Fruit fly (Drosophila melanogaster) whole organism, wandering third instar larva: ENCODE results near the gene CG17855.

Experiments used
- Abd-B ChIP-seq: fragments of >200 bp; optimal IDR thresholded peaks from 2 replicates; lab custom pipeline; 2017; ENCODE audit warnings: missing biosample characterization, missing genetic modification characterization
- CG32264 ChIP-seq: fragments of 200-800 bp; sonication (Bioruptor generic); optimal IDR thresholded peaks from 2 replicates; lab custom pipeline; 2016; ENCODE audit warnings: missing biosample characterization, missing genetic modification characterization
- CG9705 ChIP-seq: fragments of 200-800 bp; sonication (Bioruptor generic); optimal IDR thresholded peaks from 2 replicates; lab custom pipeline; 2018; ENCODE audit warnings: missing biosample characterization, mild to moderate bottlenecking, missing genetic modification characterization
- CrebA ChIP-seq: fragments of 200-800 bp; sonication (Bioruptor generic); optimal IDR thresholded peaks from 2 replicates; lab custom pipeline; 2016; ENCODE audit warnings: missing biosample characterization, mild to moderate bottlenecking, missing genetic modification characterization, borderline replicate concordance
- Dfd ChIP-seq: fragments of >200 bp; optimal IDR thresholded peaks from 2 replicates; lab custom pipeline; 2017; ENCODE audit warnings: missing biosample characterization, missing genetic modification characterization
- Dif ChIP-seq: fragments of 200-275, 200-300 bp; sonication (Bioruptor generic); optimal IDR thresholded peaks from 2 replicates; lab custom pipeline; 2018; ENCODE audit warnings: missing biosample characterization, missing genetic modification characterization; ENCODE audit not compliant: partially characterized antibody
- GATAd ChIP-seq: sonication (Bioruptor generic); optimal IDR thresholded peaks from 2 replicates; lab custom pipeline; 2016; ENCODE audit warnings: missing biosample characterization, missing genetic modification characterization
- HLH106 ChIP-seq: fragments of 200-800 bp; optimal IDR thresholded peaks from 3 replicates; lab custom pipeline; 2019; ENCODE audit warnings: missing biosample characterization, mild to moderate bottlenecking, missing genetic modification characterization, moderate library complexity
- Hnf4 ChIP-seq: fragments of 200-800 bp; sonication (Bioruptor generic); optimal IDR thresholded peaks from 2 replicates; lab custom pipeline; 2016; ENCODE audit warnings: missing biosample characterization, mild to moderate bottlenecking, missing genetic modification characterization
- Hr78 ChIP-seq: fragments of >200 bp; optimal IDR thresholded peaks from 2 replicates; lab custom pipeline; 2017; ENCODE audit warnings: missing biosample characterization, missing genetic modification characterization
- Hr83 ChIP-seq: fragments of 200-300 bp; sonication (Bioruptor generic); optimal IDR thresholded peaks from 2 replicates; lab custom pipeline; 2016; ENCODE audit warnings: missing biosample characterization, mild to moderate bottlenecking, missing genetic modification characterization, moderate library complexity; ENCODE audit not compliant: poor library complexity, severe bottlenecking
- Jra ChIP-seq: sonication (Bioruptor generic); optimal IDR thresholded peaks from 2 replicates; lab custom pipeline; 2016; ENCODE audit warnings: missing biosample characterization, missing genetic modification characterization
- Mio ChIP-seq: sonication (Bioruptor generic); optimal IDR thresholded peaks from 2 replicates; lab custom pipeline; 2016; ENCODE audit warnings: missing biosample characterization, missing genetic modification characterization
- Myc ChIP-seq: fragments of >200 bp; optimal IDR thresholded peaks from 2 replicates; lab custom pipeline; 2017
- N ChIP-seq: fragments of >200 bp; optimal IDR thresholded peaks from 2 replicates; lab custom pipeline; 2018; ENCODE audit warnings: missing biosample characterization, missing external identifiers, missing genetic modification characterization
- OdsH ChIP-seq: fragments of 200-800 bp; sonication (Bioruptor generic); optimal IDR thresholded peaks from 2 replicates; lab custom pipeline; 2016; ENCODE audit warnings: missing biosample characterization, mild to moderate bottlenecking, missing genetic modification characterization
- Rel ChIP-seq, 2 experiments: fragments of 200-800 bp; sonication (Bioruptor generic) in 1 of 2; optimal IDR thresholded peaks; 2 replicates in 1 of 2; 3 replicates in 1 of 2; lab custom pipeline; 2016 to 2019; ENCODE audit warnings: mild to moderate bottlenecking in 2 of 2, missing biosample characterization in 2 of 2, missing genetic modification characterization in 2 of 2, moderate library complexity in 1 of 2
- Sp1 ChIP-seq: fragments of 200-800 bp; sonication (Bioruptor generic); optimal IDR thresholded peaks from 3 replicates; lab custom pipeline; 2019; ENCODE audit warnings: missing biosample characterization, mild to moderate bottlenecking, missing genetic modification characterization, moderate library complexity
- Vsx2 ChIP-seq: fragments of 200-300, 225-300 bp; sonication (Bioruptor generic); optimal IDR thresholded peaks from 2 replicates; lab custom pipeline; 2018; ENCODE audit warnings: missing biosample characterization, missing genetic modification characterization; ENCODE audit not compliant: partially characterized antibody
- br ChIP-seq: fragments of 200-800 bp; sonication (Bioruptor generic); optimal IDR thresholded peaks from 2 replicates; lab custom pipeline; 2016; ENCODE audit warnings: missing biosample characterization, missing genetic modification characterization
- brk ChIP-seq: fragments of 200-800 bp; sonication (Bioruptor generic); optimal IDR thresholded peaks from 2 replicates; lab custom pipeline; 2016; ENCODE audit warnings: missing biosample characterization, mild to moderate bottlenecking, missing genetic modification characterization
- dl ChIP-seq, 2 experiments: fragments of 175-275, 200-275 bp in 1 of 2; fragments of 200-275 bp in 1 of 2; sonication (Bioruptor generic); optimal IDR thresholded peaks; lab custom pipeline; 2018; ENCODE audit warnings: mild to moderate bottlenecking in 2 of 2, missing biosample characterization in 2 of 2, missing genetic modification characterization in 2 of 2, moderate library complexity in 2 of 2; ENCODE audit not compliant: partially characterized antibody in 2 of 2, insufficient read depth in 1 of 2
- dmrt93B ChIP-seq: fragments of 200-800 bp; sonication (Bioruptor generic); optimal IDR thresholded peaks from 2 replicates; lab custom pipeline; 2018; ENCODE audit warnings: missing biosample characterization, mild to moderate bottlenecking, missing genetic modification characterization
- dsf ChIP-seq: sonication (Bioruptor generic); optimal IDR thresholded peaks from 2 replicates; lab custom pipeline; 2016; ENCODE audit warnings: missing biosample characterization, missing genetic modification characterization, borderline replicate concordance
- ey ChIP-seq: fragments of 200-800 bp; sonication (Bioruptor generic); optimal IDR thresholded peaks from 2 replicates; lab custom pipeline; 2016; ENCODE audit warnings: missing biosample characterization, missing genetic modification characterization
- foxo ChIP-seq, 2 experiments: fragments of 200-800 bp; sonication (Bioruptor generic); optimal IDR thresholded peaks; 2 replicates in 1 of 2; 3 replicates in 1 of 2; lab custom pipeline; 2016 to 2017; ENCODE audit warnings: missing biosample characterization in 2 of 2, missing genetic modification characterization in 2 of 2
- fru ChIP-seq: fragments of 200-800 bp; sonication (Bioruptor generic); optimal IDR thresholded peaks from 3 replicates; lab custom pipeline; 2016; ENCODE audit warnings: missing biosample characterization, mild to moderate bottlenecking, missing genetic modification characterization
- h ChIP-seq: fragments of 200-800 bp; sonication (Bioruptor generic); optimal IDR thresholded peaks from 3 replicates; lab custom pipeline; 2016; ENCODE audit warnings: missing biosample characterization, mild to moderate bottlenecking, missing genetic modification characterization
- jim ChIP-seq: fragments of 175-275, 200-325 bp; sonication (Bioruptor generic); optimal IDR thresholded peaks from 2 replicates; lab custom pipeline; 2016; ENCODE audit warnings: missing biosample characterization, mild to moderate bottlenecking, missing genetic modification characterization
- lola ChIP-seq: fragments of >200 bp; optimal IDR thresholded peaks from 2 replicates; lab custom pipeline; 2017; ENCODE audit warnings: missing biosample characterization, missing genetic modification characterization
- pan ChIP-seq: fragments of >200 bp; optimal IDR thresholded peaks from 2 replicates; lab custom pipeline; 2017
- psq ChIP-seq: fragments of 200-800 bp; sonication (Bioruptor generic); optimal IDR thresholded peaks from 3 replicates; lab custom pipeline; 2017; ENCODE audit warnings: missing biosample characterization, mild to moderate bottlenecking, missing genetic modification characterization, moderate library complexity
- rgr ChIP-seq: fragments of 200-800 bp; sonication (Bioruptor generic); optimal IDR thresholded peaks from 3 replicates; lab custom pipeline; 2016; ENCODE audit warnings: missing biosample characterization, mild to moderate bottlenecking, missing genetic modification characterization
- sage ChIP-seq: fragments of 200-800 bp; sonication (Bioruptor generic); optimal IDR thresholded peaks from 2 replicates; lab custom pipeline; 2016; ENCODE audit warnings: missing biosample characterization, mild to moderate bottlenecking, missing genetic modification characterization
- sv ChIP-seq: fragments of 200-800 bp; sonication (Bioruptor generic); optimal IDR thresholded peaks from 3 replicates; lab custom pipeline; 2016; ENCODE audit warnings: missing biosample characterization, missing genetic modification characterization
- tai ChIP-seq: sonication (Bioruptor generic); optimal IDR thresholded peaks from 2 replicates; lab custom pipeline; 2016; ENCODE audit warnings: missing biosample characterization, missing genetic modification characterization
- usp ChIP-seq: fragments of >200 bp; optimal IDR thresholded peaks from 2 replicates; lab custom pipeline; 2017; ENCODE audit warnings: missing biosample characterization, missing genetic modification characterization
- woc ChIP-seq: sonication (Bioruptor generic); optimal IDR thresholded peaks from 2 replicates; lab custom pipeline; 2016; ENCODE audit warnings: missing biosample characterization, mild to moderate bottlenecking, missing genetic modification characterization

The CG17855 gene

dm6 chr2L:9576269-9576933 is 36.1 kb downstream of the CG17855 start, which contains the start of gene Mtpalpha:
Mtpalpha (minus strand) TSS chr2L:9576769.
- no peak for TF ChIP-seq usp (GFP tag; lab: Kevin White, UChicago)
- TF ChIP-seq HLH106 = no peak
- TF ChIP-seq GATAd = no peak
- no peak for TF ChIP-seq sage
- TF ChIP-seq dl (GFP tag; optimal IDR thresholded peaks at IDR 0.05; lab: Kevin White, UChicago; ENCODE audit: insufficient read depth in 1 of 2, partially characterized antibody in 2 of 2) = no peak
- no peak for TF ChIP-seq woc
- no peak for TF ChIP-seq fru
- TF ChIP-seq Dfd = no peak
- no peak for TF ChIP-seq N (GFP tag; lab: Kevin White, UChicago)
- TF ChIP-seq sv = no peak
- peak; percentile 33 for TF ChIP-seq br (GFP tag; lab: Kevin White, UChicago)
- TF ChIP-seq OdsH (GFP tag; lab: Kevin White, UChicago) = peak; percentile 20
- no peak for TF ChIP-seq dsf (GFP tag; lab: Kevin White, UChicago)
- no peak for TF ChIP-seq lola (GFP tag; lab: Kevin White, UChicago)
- TF ChIP-seq Sp1 (GFP tag; lab: Kevin White, UChicago) = peak; percentile 44
- TF ChIP-seq tai (GFP tag; lab: Kevin White, UChicago) = no peak
- TF ChIP-seq dmrt93B (GFP tag; lab: Kevin White, UChicago) = no peak
- TF ChIP-seq Mio (GFP tag; lab: Kevin White, UChicago) = no peak
- no peak for TF ChIP-seq CrebA (GFP tag; lab: Kevin White, UChicago)
- peak; percentile 30 for TF ChIP-seq h (GFP tag; lab: Kevin White, UChicago)
- no peak for TF ChIP-seq Jra (GFP tag; lab: Kevin White, UChicago)
- TF ChIP-seq Hr78 (GFP tag; lab: Kevin White, UChicago) = no peak
- TF ChIP-seq ey (GFP tag; lab: Kevin White, UChicago) = peak; percentile 3
- TF ChIP-seq pan (lab: Kevin White, UChicago) = no peak
- TF ChIP-seq Dif (GFP tag; lab: Kevin White, UChicago) = no peak
- no peak for TF ChIP-seq CG9705 (GFP tag; lab: Kevin White, UChicago)
- no peak for TF ChIP-seq jim
- no peak for TF ChIP-seq brk (GFP tag; lab: Kevin White, UChicago)
- peak; percentile 30 for TF ChIP-seq psq (GFP tag; lab: Kevin White, UChicago)
- TF ChIP-seq rgr = peak; percentile 64
- TF ChIP-seq Vsx2 (GFP tag; lab: Kevin White, UChicago) = no peak
- TF ChIP-seq Myc (lab: Kevin White, UChicago) = peak; percentile 16
- TF ChIP-seq CG32264 (GFP tag; lab: Kevin White, UChicago) = no peak
- peak; percentile 98 for TF ChIP-seq Hnf4 (GFP tag; lab: Kevin White, UChicago)
- no peak for TF ChIP-seq Abd-B (GFP tag; lab: Kevin White, UChicago)
- no peak for TF ChIP-seq Rel (GFP tag; optimal IDR thresholded peaks at IDR 0.05; lab: Kevin White, UChicago)
- TF ChIP-seq Rel (tag; optimal IDR thresholded peaks at IDR 0.05; lab: Kevin White, UChicago) = peak; percentile 31
- no peak for TF ChIP-seq Hr83 (GFP tag; lab: Kevin White, UChicago)
- TF ChIP-seq foxo (GFP tag; optimal IDR thresholded peaks at IDR 0.05; lab: Kevin White, UChicago) = peak in 1 of 2 experiments; percentile 49

- TF ChIP-seq h (GFP tag; lab: Kevin White, UChicago) = no peak
- TF ChIP-seq Jra (GFP tag; lab: Kevin White, UChicago) = no peak
- TF ChIP-seq ey (GFP tag; lab: Kevin White, UChicago) = no peak
- TF ChIP-seq Hr78 (GFP tag; lab: Kevin White, UChicago) = no peak
- TF ChIP-seq, all 38 proteins: peak for 0
These were observed 39.2 kb downstream of the CG17855 start, which contains the start of gene CG31709 for dm6 chr2L:9579538-9579937. CG31709 (minus strand) TSS chr2L:9579638.
